Fruit fly (Drosophila melanogaster): ENCODE results near the gene beat-Vb.
A peak's percentile ranks its signal among the peaks of the same experiment; 100 is the strongest.

Gene beat-Vb

dm6 chr3R:12982167-12982981 is 66.5 kb downstream of the beat-Vb start (continued):
- peak; percentile 43 for TF ChIP-seq org-1 (GFP tag; optimal IDR thresholded peaks at IDR 0.05)
- peak; percentile 76 for TF ChIP-seq CG9727 (GFP tag; optimal IDR thresholded peaks at IDR 0.05)
- 0 out of 2 replicates have a peak, but pooled peaks have one; percentile 26 for TF ChIP-seq CG17612 (GFP tag; IDR thresholded peaks at IDR 0.05)
- peak; percentile 75 for TF ChIP-seq CG7556 (GFP tag; optimal IDR thresholded peaks at IDR 0.05)
- no peak for TF ChIP-seq HLH54F (GFP tag; optimal IDR thresholded peaks at IDR 0.05)
- TF ChIP-seq Scr (GFP tag; IDR thresholded peaks at IDR 0.05; ENCODE audit: partially characterized antibody): peak; percentile 17; the same call in 1 of the 2 replicates
- TF ChIP-seq ato (GFP tag; IDR thresholded peaks at IDR 0.05; ENCODE audit: partially characterized antibody): no peak
- peak; percentile 38 for TF ChIP-seq gcm (GFP tag; optimal IDR thresholded peaks at IDR 0.05)
- TF ChIP-seq sens (GFP tag): peak; percentile 76
- no peak for TF ChIP-seq Sry-δ (GFP tag; optimal IDR thresholded peaks at IDR 0.05)
- TF ChIP-seq CG2889 (GFP tag; IDR thresholded peaks at IDR 0.05): peak; percentile 76
- TF ChIP-seq Dek (tag; optimal IDR thresholded peaks at IDR 0.05): peak; percentile 82
- no peak for TF ChIP-seq CG16779 (GFP tag; IDR thresholded peaks at IDR 0.05)
- TF ChIP-seq CG1024 (GFP tag; IDR thresholded peaks at IDR 0.05): no peak
- peak; percentile 67 for TF ChIP-seq Ssrp (tag; optimal IDR thresholded peaks at IDR 0.05)
- peak; percentile 27 for TF ChIP-seq tap (tag; optimal IDR thresholded peaks at IDR 0.05)
- no peak for TF ChIP-seq CG11085 (GFP tag; IDR thresholded peaks at IDR 0.05)
- TF ChIP-seq wek (GFP tag; optimal IDR thresholded peaks at IDR 0.05): peak; percentile 19
- TF ChIP-seq fu2 (GFP tag; optimal IDR thresholded peaks at IDR 0.05): no peak
- TF ChIP-seq jing (GFP tag; optimal IDR thresholded peaks at IDR 0.05): no peak
- no peak for TF ChIP-seq z (GFP tag; IDR thresholded peaks at IDR 0.05)
- 0 out of 2 replicates have a peak, but pooled peaks have one; percentile 46 for TF ChIP-seq CG11247 (GFP tag; IDR thresholded peaks at IDR 0.05)
- no peak for TF ChIP-seq Lpt (GFP tag; optimal IDR thresholded peaks at IDR 0.05)
- TF ChIP-seq usp (GFP tag; optimal IDR thresholded peaks at IDR 0.05): no peak
- peak; percentile 65 for TF ChIP-seq ind (GFP tag; optimal IDR thresholded peaks at IDR 0.05)
- no peak for TF ChIP-seq CG6272 (GFP tag; IDR thresholded peaks at IDR 0.05)
- TF ChIP-seq ci (GFP tag; IDR thresholded peaks at IDR 0.05): peak; percentile 37; the same call in 1 of the 3 replicates
- peak; percentile 38 for TF ChIP-seq CG14710 (tag; optimal IDR thresholded peaks at IDR 0.05)
- TF ChIP-seq slp2 (GFP tag; optimal IDR thresholded peaks at IDR 0.05): no peak
- no peak for TF ChIP-seq Adf1 (GFP tag; IDR thresholded peaks at IDR 0.05)
- TF ChIP-seq pzg (GFP tag; optimal IDR thresholded peaks at IDR 0.05): no peak
- peak; percentile 71 for TF ChIP-seq HHEX (GFP tag; optimal IDR thresholded peaks at IDR 0.05)
- no peak for TF ChIP-seq prd (optimal IDR thresholded peaks at IDR 0.05)
- TF ChIP-seq prd (GFP tag; IDR thresholded peaks at IDR 0.05): peak; percentile 63
- no peak for TF ChIP-seq tna (GFP tag; IDR thresholded peaks at IDR 0.05; ENCODE audit: partially characterized antibody)
- no peak for TF ChIP-seq knrl (GFP tag; IDR thresholded peaks at IDR 0.05; ENCODE audit: partially characterized antibody)
- no peak for TF ChIP-seq CG4854 (GFP tag; optimal IDR thresholded peaks at IDR 0.05)
- no peak for TF ChIP-seq gro (GFP tag; optimal IDR thresholded peaks at IDR 0.05)
- peak; percentile 69 for TF ChIP-seq Xbp1 (GFP tag; optimal IDR thresholded peaks at IDR 0.05)
- no peak for TF ChIP-seq CG7987 (GFP tag; optimal IDR thresholded peaks at IDR 0.05)
- no peak for TF ChIP-seq H2.0 (GFP tag; IDR thresholded peaks at IDR 0.05)
- no peak for TF ChIP-seq Hr39 (optimal IDR thresholded peaks at IDR 0.05)
- peak; percentile 60 for TF ChIP-seq Sox100B (GFP tag; optimal IDR thresholded peaks at IDR 0.05)
- TF ChIP-seq sd (tag; optimal IDR thresholded peaks at IDR 0.05): peak; percentile 91
- TF ChIP-seq chn (GFP tag; optimal IDR thresholded peaks at IDR 0.05): peak; percentile 62
- no peak for TF ChIP-seq sc (optimal IDR thresholded peaks at IDR 0.05)
- peak; percentile 12 for TF ChIP-seq sc (GFP tag; optimal IDR thresholded peaks at IDR 0.05)
- TF ChIP-seq jumu (GFP tag; optimal IDR thresholded peaks at IDR 0.05): no peak
- TF ChIP-seq ken (GFP tag; IDR thresholded peaks at IDR 0.05): no peak; the same call in 2 of the 3 replicates
- TF ChIP-seq CG15601 (tag; optimal IDR thresholded peaks at IDR 0.05): peak; percentile 20
- peak; percentile 70 for TF ChIP-seq unpg (GFP tag; optimal IDR thresholded peaks at IDR 0.05)

All from whole organism, embryonic.